Fruit fly (Drosophila melanogaster) S2 (cell line): Measurements from ENCODE around the gene CG6788.

Experiments
- CG8478 ChIP-seq: fragments of >200 bp; optimal IDR thresholded peaks from 2 replicates; lab custom pipeline; 2018
- CTCF ChIP-seq, 2 experiments: fragments of >200 bp; optimal IDR thresholded peaks; 2 replicates each; lab custom pipeline; 2018

DNA sequence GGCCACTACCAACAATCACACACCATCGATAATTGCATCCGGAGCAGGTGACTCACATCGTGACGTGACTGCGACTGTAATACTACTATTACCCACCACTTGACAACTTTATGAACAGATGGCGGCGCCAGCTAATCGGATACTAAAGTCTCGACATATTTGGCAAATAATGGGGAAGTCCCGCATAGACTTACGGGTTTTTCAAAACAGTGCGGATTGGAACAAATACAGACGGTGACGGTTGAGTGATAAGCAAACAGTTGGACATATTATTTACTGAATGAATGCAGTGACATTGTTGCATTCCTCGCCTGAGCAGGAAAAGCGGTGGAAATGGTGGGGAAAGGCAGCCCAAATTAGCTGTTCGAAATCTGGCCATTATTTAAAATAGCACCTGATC is 11.5 kb upstream of the CG6788 start:
- TF ChIP-seq CTCF (optimal IDR thresholded peaks at IDR 0.05; lab: Kevin White, UChicago) (no peak), CG8478 (lab: Kevin White, UChicago) (no peak)
